Worm (Caenorhabditis elegans) whole organism, L3 larva: ENCODE results near the gene M110.10.

Experiments used
- R02D3.7 ChIP-seq: fragments of 150-350 bp; optimal IDR thresholded peaks from 2 replicates; lab custom pipeline; 2014; ENCODE audit warnings: missing biosample characterization, missing genetic modification characterization
- ZK546.5 ChIP-seq: sonication (generic microtip); optimal IDR thresholded peaks from 2 replicates; lab custom pipeline; 2017; ENCODE audit warnings: missing biosample characterization, missing genetic modification characterization
- aly-2 ChIP-seq: fragments of 150-350 bp; optimal IDR thresholded peaks from 2 replicates; lab custom pipeline; 2014; ENCODE audit warnings: missing biosample characterization, missing genetic modification characterization
- ama-1 ChIP-seq: fragments of 150-350 bp; optimal IDR thresholded peaks from 2 replicates; lab custom pipeline; 2018
- ceh-16 ChIP-seq: sonication (generic microtip); optimal IDR thresholded peaks from 2 replicates; lab custom pipeline; 2017; ENCODE audit warnings: missing biosample characterization, missing genetic modification characterization
- ceh-28 ChIP-seq: fragments of 150-350 bp; optimal IDR thresholded peaks from 2 replicates; lab custom pipeline; 2014; ENCODE audit warnings: missing biosample characterization, missing genetic modification reagents, missing genetic modification characterization
- ceh-82 ChIP-seq: fragments of 150-350 bp; optimal IDR thresholded peaks from 2 replicates; lab custom pipeline; 2014; ENCODE audit warnings: missing biosample characterization, missing genetic modification characterization
- ceh-9 ChIP-seq: sonication (generic microtip); optimal IDR thresholded peaks from 2 replicates; lab custom pipeline; 2018; ENCODE audit warnings: missing biosample characterization, missing genetic modification characterization
- daf-12 ChIP-seq: fragments of 150-350 bp; optimal IDR thresholded peaks from 2 replicates; lab custom pipeline; 2014; ENCODE audit warnings: missing biosample characterization, missing genetic modification reagents, missing genetic modification characterization
- egl-27 ChIP-seq: sonication (generic microtip); optimal IDR thresholded peaks from 4 replicates; lab custom pipeline; 2017; ENCODE audit warnings: missing biosample characterization, missing genetic modification reagents, missing genetic modification characterization
- elt-1 ChIP-seq: fragments of 150-350 bp; optimal IDR thresholded peaks from 2 replicates; lab custom pipeline; 2014; ENCODE audit warnings: missing biosample characterization, missing genetic modification characterization
- elt-2 ChIP-seq: sonication (generic microtip); optimal IDR thresholded peaks from 2 replicates; lab custom pipeline; 2016; ENCODE audit warnings: missing genetic modification reagents, mild to moderate bottlenecking, missing genetic modification characterization, missing compliant biosample characterization
- elt-3 ChIP-seq, 3 experiments: fragments of 150-350 bp in 1 of 3; sonication (generic microtip) in 2 of 3; optimal IDR thresholded peaks; 2 replicates in 2 of 3; 4 replicates in 1 of 3; lab custom pipeline; 2014 to 2017; ENCODE audit warnings: missing biosample characterization in 3 of 3, missing genetic modification characterization in 3 of 3
- eor-1 ChIP-seq, 2 experiments: fragments of 150-350 bp; optimal IDR thresholded peaks; 2 replicates each; lab custom pipeline; 2014 to 2018; ENCODE audit warnings: missing biosample characterization in 2 of 2, missing genetic modification characterization in 2 of 2
- fkh-2 ChIP-seq: fragments of 150-350 bp; optimal IDR thresholded peaks from 2 replicates; lab custom pipeline; 2014; ENCODE audit warnings: missing biosample characterization, missing genetic modification reagents, missing genetic modification characterization
- hmg-11 ChIP-seq: sonication (generic microtip); optimal IDR thresholded peaks from 2 replicates; lab custom pipeline; 2016; ENCODE audit warnings: missing genetic modification characterization, missing compliant biosample characterization
- jun-1 ChIP-seq: fragments of 150-350 bp; optimal IDR thresholded peaks from 2 replicates; lab custom pipeline; 2014; ENCODE audit warnings: missing biosample characterization, missing genetic modification reagents, missing genetic modification characterization
- lin-15B ChIP-seq: fragments of 150-350 bp; optimal IDR thresholded peaks from 2 replicates; lab custom pipeline; 2014; ENCODE audit warnings: missing biosample characterization, missing genetic modification characterization
- lsy-12 ChIP-seq: sonication (generic microtip); optimal IDR thresholded peaks from 2 replicates; lab custom pipeline; 2016; ENCODE audit warnings: mild to moderate bottlenecking, missing genetic modification characterization, missing compliant biosample characterization
- mdl-1 ChIP-seq: fragments of 150-350 bp; optimal IDR thresholded peaks from 2 replicates; lab custom pipeline; 2014; ENCODE audit warnings: missing biosample characterization, missing genetic modification characterization
- nfya-1 ChIP-seq: sonication (generic microtip); optimal IDR thresholded peaks from 2 replicates; lab custom pipeline; 2017; ENCODE audit warnings: missing genetic modification characterization, mild to moderate bottlenecking, missing compliant biosample characterization, antibody characterized with exemption, moderate library complexity; ENCODE audit not compliant: insufficient read depth
- nhr-23 ChIP-seq: fragments of 150-350 bp; optimal IDR thresholded peaks from 2 replicates; lab custom pipeline; 2014; ENCODE audit warnings: missing biosample characterization, missing genetic modification reagents, missing genetic modification characterization
- nhr-237 ChIP-seq: fragments of 150-350 bp; optimal IDR thresholded peaks from 2 replicates; lab custom pipeline; 2014; ENCODE audit warnings: missing biosample characterization, missing genetic modification characterization
- nhr-25 ChIP-seq: sonication (generic microtip); optimal IDR thresholded peaks from 2 replicates; lab custom pipeline; 2017; ENCODE audit warnings: missing biosample characterization, missing genetic modification characterization
- nhr-28 ChIP-seq: fragments of 150-350 bp; optimal IDR thresholded peaks from 2 replicates; lab custom pipeline; 2014; ENCODE audit warnings: missing biosample characterization, missing genetic modification characterization
- nhr-43 ChIP-seq: sonication (generic microtip); optimal IDR thresholded peaks from 2 replicates; lab custom pipeline; 2016; ENCODE audit warnings: mild to moderate bottlenecking, missing genetic modification characterization, missing compliant biosample characterization; ENCODE audit not compliant: poor library complexity, severe bottlenecking
- nhr-67 ChIP-seq: fragments of 150-350 bp; optimal IDR thresholded peaks from 2 replicates; lab custom pipeline; 2014; ENCODE audit warnings: missing biosample characterization, missing genetic modification characterization
- nhr-76 ChIP-seq: fragments of 150-350 bp; sonication (generic microtip); optimal IDR thresholded peaks from 5 replicates; lab custom pipeline; 2014; ENCODE audit warnings: missing biosample characterization, missing genetic modification characterization
- nhr-77 ChIP-seq: fragments of 150-350 bp; optimal IDR thresholded peaks from 2 replicates; lab custom pipeline; 2014; ENCODE audit warnings: missing biosample characterization, missing genetic modification characterization
- pha-4 ChIP-seq: fragments of 150-350 bp; optimal IDR thresholded peaks from 2 replicates; lab custom pipeline; 2014; ENCODE audit warnings: missing biosample characterization, missing genetic modification reagents, missing genetic modification characterization
- pqm-1 ChIP-seq: fragments of 150-350 bp; optimal IDR thresholded peaks from 2 replicates; lab custom pipeline; 2017; ENCODE audit warnings: missing biosample characterization, missing genetic modification characterization, inconsistent platforms
- sea-2 ChIP-seq: fragments of 150-350 bp; sonication (generic microtip); optimal IDR thresholded peaks from 4 replicates; lab custom pipeline; 2014; ENCODE audit warnings: missing biosample characterization, missing genetic modification reagents, missing genetic modification characterization
- skn-1 ChIP-seq: fragments of 150-350 bp; optimal IDR thresholded peaks from 2 replicates; lab custom pipeline; 2014; ENCODE audit warnings: missing biosample characterization, missing genetic modification characterization
- tbx-2 ChIP-seq: sonication (generic microtip); optimal IDR thresholded peaks from 2 replicates; lab custom pipeline; 2016; ENCODE audit warnings: mild to moderate bottlenecking, missing genetic modification characterization, missing compliant biosample characterization
- unc-39 ChIP-seq: sonication (generic microtip); optimal IDR thresholded peaks from 4 replicates; lab custom pipeline; 2017; ENCODE audit warnings: missing biosample characterization, missing genetic modification characterization
- unc-62 ChIP-seq: fragments of 150-350 bp; sonication (generic microtip); optimal IDR thresholded peaks from 4 replicates; lab custom pipeline; 2014; ENCODE audit warnings: missing biosample characterization, missing genetic modification reagents, missing genetic modification characterization
- zag-1 ChIP-seq: fragments of 150-350 bp; optimal IDR thresholded peaks from 2 replicates; lab custom pipeline; 2014; ENCODE audit warnings: missing biosample characterization, missing genetic modification characterization
- ztf-11 ChIP-seq: fragments of 150-350 bp; optimal IDR thresholded peaks from 2 replicates; lab custom pipeline; 2014; ENCODE audit warnings: missing biosample characterization, missing genetic modification characterization
- ztf-4 ChIP-seq: fragments of 150-350 bp; optimal IDR thresholded peaks from 2 replicates; lab custom pipeline; 2014; ENCODE audit warnings: missing biosample characterization, missing genetic modification characterization

M110.10 gene

ce11 chrII:8225347-8225746 is 11.1 kb upstream of the M110.10 start:
- TF ChIP-seq eor-1 (tag; optimal IDR thresholded peaks at IDR 0.05; lab: Kevin White, UChicago) = no peak
- TF ChIP-seq jun-1 = no peak
- no peak for TF ChIP-seq mdl-1 (tag; lab: Kevin White, UChicago)
- no peak for TF ChIP-seq elt-3 (tag; optimal IDR thresholded peaks at IDR 0.05; lab: Kevin White, UChicago)
- no peak for TF ChIP-seq fkh-2
- TF ChIP-seq elt-1 (tag; lab: Kevin White, UChicago) = peak; percentile 61
- TF ChIP-seq ztf-4 (tag; lab: Kevin White, UChicago) = no peak

ce11 chrII:8224623-8225022 is 10.4 kb upstream of the M110.10 start:
- TF ChIP-seq elt-3 (tag; optimal IDR thresholded peaks at IDR 0.05; lab: Kevin White, UChicago) = no peak
- TF ChIP-seq mdl-1 (tag; lab: Kevin White, UChicago) = no peak
- TF ChIP-seq ztf-4 (tag; lab: Kevin White, UChicago) = no peak
- TF ChIP-seq tbx-2 (tag; lab: Kevin White, UChicago) = no peak
- TF ChIP-seq unc-39 (tag; lab: Kevin White, UChicago) = no peak
- TF ChIP-seq nhr-23 = peak; percentile 54
- TF ChIP-seq pha-4 (tag; lab: Kevin White, UChicago) = no peak
- no peak for TF ChIP-seq ceh-16 (tag; lab: Kevin White, UChicago)
- TF ChIP-seq elt-1 (tag; lab: Kevin White, UChicago) = peak; percentile 44
- peak; percentile 7 for TF ChIP-seq nhr-43 (tag; lab: Kevin White, UChicago)
- no peak for TF ChIP-seq zag-1 (tag; lab: Kevin White, UChicago)
- TF ChIP-seq unc-62 (GFP tag; lab: Kevin White, UChicago) = no peak
- no peak for TF ChIP-seq jun-1
- no peak for TF ChIP-seq nhr-76 (tag; lab: Kevin White, UChicago)
- TF ChIP-seq elt-2 (tag; lab: Kevin White, UChicago) = no peak
- TF ChIP-seq ceh-9 (tag; lab: Kevin White, UChicago) = no peak

- TF ChIP-seq ceh-16 (tag; lab: Kevin White, UChicago) = no peak
- no peak for TF ChIP-seq ZK546.5 (tag; lab: Kevin White, UChicago)
- no peak for TF ChIP-seq unc-39 (tag; lab: Kevin White, UChicago)
- no peak for TF ChIP-seq nhr-237 (tag; lab: Kevin White, UChicago)
- no peak for TF ChIP-seq ama-1 (lab: Kevin White, UChicago)
- no peak for TF ChIP-seq unc-62 (GFP tag; lab: Kevin White, UChicago)
- TF ChIP-seq hmg-11 (tag; lab: Kevin White, UChicago) = no peak
- TF ChIP-seq zag-1 (tag; lab: Kevin White, UChicago) = no peak
- TF ChIP-seq ztf-11 = no peak
- no peak for TF ChIP-seq eor-1 (tag; optimal IDR thresholded peaks at IDR 0.05; lab: Kevin White, UChicago)
- no peak for TF ChIP-seq ceh-82
- TF ChIP-seq nhr-77 = no peak
- no peak for TF ChIP-seq ztf-4 (tag; lab: Kevin White, UChicago)
- TF ChIP-seq nhr-67 (tag; lab: Kevin White, UChicago) = no peak
These were observed 9.7 kb upstream of the M110.10 start for ce11 chrII:8223945-8224344.

- TF ChIP-seq lin-15B (tag; lab: Kevin White, UChicago) (no peak), nhr-25 (tag; lab: Kevin White, UChicago) (peak; percentile 43)
- TF ChIP-seq, all 47 proteins: peak for 1
These were observed 9.2 kb upstream of the M110.10 start for ce11 chrII:8223422-8223821.

ce11 chrII:8222309-8223065 is 8.2 kb upstream of the M110.10 start, which contains the start of gene dab-1:
dab-1 (plus strand) TSS chrII:8222386.
- TF ChIP-seq ceh-28 (tag; lab: Kevin White, UChicago) (no peak), unc-39 (tag; lab: Kevin White, UChicago) (no peak), ceh-9 (tag; lab: Kevin White, UChicago) (no peak), nhr-77 (no peak), elt-3 (tag; optimal IDR thresholded peaks at IDR 0.05; lab: Kevin White, UChicago) (no peak), nhr-76 (tag; lab: Kevin White, UChicago) (no peak), elt-2 (tag; lab: Kevin White, UChicago) (no peak), fkh-2 (no peak), lsy-12 (no peak), ztf-11 (no peak), tbx-2 (tag; lab: Kevin White, UChicago) (no peak), pqm-1 (no peak), nhr-237 (tag; lab: Kevin White, UChicago) (no peak), hmg-11 (tag; lab: Kevin White, UChicago) (peak; percentile 50), nfya-1 (tag; lab: Kevin White, UChicago) (peak; percentile 1), mdl-1 (tag; lab: Kevin White, UChicago) (peak; percentile 15), skn-1 (tag; lab: Kevin White, UChicago) (no peak), nhr-23 (peak; percentile 40), ceh-82 (no peak), ZK546.5 (tag; lab: Kevin White, UChicago) (no peak), aly-2 (tag; lab: Kevin White, UChicago) (no peak), zag-1 (tag; lab: Kevin White, UChicago) (no peak), nhr-28 (tag; lab: Kevin White, UChicago) (no peak), lin-15B (tag; lab: Kevin White, UChicago) (no peak), nhr-25 (tag; lab: Kevin White, UChicago) (peak; percentile 88), nhr-43 (tag; lab: Kevin White, UChicago) (no peak), R02D3.7 (no peak), ceh-16 (tag; lab: Kevin White, UChicago) (no peak), ama-1 (lab: Kevin White, UChicago) (peak; percentile 31), daf-12 (no peak), egl-27 (tag; lab: Kevin White, UChicago) (no peak), sea-2 (no peak)
